Worm (Caenorhabditis elegans) whole organism, L4 larva: ENCODE data around the gene sec-23.

Experiments used
- F10B5.3 ChIP-seq: sonication (generic microtip); optimal IDR thresholded peaks from 2 replicates; lab custom pipeline; 2016; ENCODE audit warnings: mild to moderate bottlenecking, missing genetic modification characterization, missing compliant biosample characterization
- F37D6.2 ChIP-seq: sonication (generic microtip); optimal IDR thresholded peaks from 2 replicates; lab custom pipeline; 2016; ENCODE audit warnings: mild to moderate bottlenecking, missing genetic modification characterization, missing compliant biosample characterization
- F44E2.7 ChIP-seq: fragments of 200-800 bp; sonication (Bioruptor generic); IDR thresholded peaks from 2 replicates; pipeline ENCODE4 v2.1.2; 2022; ENCODE audit warnings: missing genetic modification characterization, missing compliant biosample characterization
- F49E8.2 ChIP-seq: sonication (generic microtip); optimal IDR thresholded peaks from 2 replicates; lab custom pipeline; 2016; ENCODE audit warnings: missing compliant biosample characterization, mild to moderate bottlenecking, missing genetic modification characterization, borderline replicate concordance
- T20F7.1 ChIP-seq: fragments of 200-800 bp; sonication (Bioruptor generic); optimal IDR thresholded peaks from 2 replicates; lab custom pipeline; 2018; ENCODE audit warnings: mild to moderate bottlenecking, missing genetic modification characterization, missing compliant biosample characterization
- Y48G9A.11 ChIP-seq: fragments of 200-800 bp; sonication (Bioruptor generic); IDR thresholded peaks from 2 replicates; pipeline ENCODE4 v1.3.6; 2022; ENCODE audit warnings: missing genetic modification reagents, missing genetic modification characterization, missing compliant biosample characterization
- Y75B8A.6 ChIP-seq: fragments of 200-800 bp; sonication (Bioruptor generic); IDR thresholded peaks from 2 replicates; pipeline ENCODE4 v1.3.6; 2022; ENCODE audit warnings: missing genetic modification reagents, missing genetic modification characterization, missing compliant biosample characterization
- ama-1 ChIP-seq: fragments of 150-350 bp; optimal IDR thresholded peaks from 2 replicates; lab custom pipeline; 2014; ENCODE audit warnings: inconsistent platforms, mixed read lengths
- arid-1 ChIP-seq: fragments of 200-800 bp; sonication (Bioruptor generic); conservative IDR thresholded peaks from 2 replicates; pipeline ENCODE4 v1.3.6; 2022; ENCODE audit warnings: missing genetic modification reagents, missing genetic modification characterization, missing compliant biosample characterization
- ceh-44 ChIP-seq: fragments of 200-800 bp; sonication (Bioruptor generic); IDR thresholded peaks from 2 replicates; pipeline ENCODE4 v1.3.6; 2022; ENCODE audit warnings: missing genetic modification reagents, missing genetic modification characterization, missing compliant biosample characterization
- ceh-62 ChIP-seq: sonication (generic microtip); optimal IDR thresholded peaks from 2 replicates; lab custom pipeline; 2017; ENCODE audit warnings: missing biosample characterization, missing genetic modification characterization
- cey-2 ChIP-seq: sonication (generic microtip); optimal IDR thresholded peaks from 3 replicates; lab custom pipeline; 2017; ENCODE audit warnings: missing genetic modification characterization, mild to moderate bottlenecking, missing compliant biosample characterization, antibody characterized with exemption, borderline replicate concordance; ENCODE audit not compliant: insufficient read depth
- dmd-8 ChIP-seq: fragments of 200-800 bp; sonication (Bioruptor generic); IDR thresholded peaks from 2 replicates; pipeline ENCODE4 v1.3.6; 2022; ENCODE audit warnings: missing genetic modification characterization, missing compliant biosample characterization
- dpl-1 ChIP-seq: fragments of 150-350 bp; optimal IDR thresholded peaks from 2 replicates; lab custom pipeline; 2014; ENCODE audit warnings: missing biosample characterization, missing genetic modification reagents, missing genetic modification characterization
- hlh-11 ChIP-seq: fragments of 200-800 bp; sonication (Bioruptor generic); optimal IDR thresholded peaks from 2 replicates; lab custom pipeline; 2018; ENCODE audit warnings: mild to moderate bottlenecking, missing genetic modification characterization, missing compliant biosample characterization
- lim-7 ChIP-seq: fragments of 200-800 bp; sonication (Bioruptor generic); IDR thresholded peaks from 2 replicates; pipeline ENCODE4 v1.3.6; 2022; ENCODE audit warnings: missing genetic modification characterization, missing compliant biosample characterization
- lin-38 ChIP-seq: fragments of 200-800 bp; sonication (Bioruptor generic); IDR thresholded peaks from 2 replicates; pipeline ENCODE4 v1.3.6; 2022; ENCODE audit warnings: missing genetic modification reagents, missing genetic modification characterization, missing compliant biosample characterization
- lin-39 ChIP-seq: fragments of 150-350 bp; optimal IDR thresholded peaks from 2 replicates; lab custom pipeline; 2014; ENCODE audit warnings: missing biosample characterization, missing genetic modification reagents, missing genetic modification characterization
- mes-2 ChIP-seq: sonication (generic microtip); optimal IDR thresholded peaks from 2 replicates; lab custom pipeline; 2016; ENCODE audit warnings: missing genotype, mild to moderate bottlenecking, missing genetic modification characterization, missing compliant biosample characterization; ENCODE audit not compliant: poor library complexity, severe bottlenecking
- mxl-3 ChIP-seq: fragments of 200-800 bp; sonication (Bioruptor generic); optimal IDR thresholded peaks from 2 replicates; lab custom pipeline; 2018; ENCODE audit warnings: mild to moderate bottlenecking, missing genetic modification characterization, missing compliant biosample characterization
- nhr-11 ChIP-seq: fragments of 150-350 bp; optimal IDR thresholded peaks from 2 replicates; lab custom pipeline; 2014; ENCODE audit warnings: missing biosample characterization, missing genetic modification characterization
- nhr-111 ChIP-seq: fragments of 200-800 bp; sonication (Bioruptor generic); optimal IDR thresholded peaks from 2 replicates; lab custom pipeline; 2018; ENCODE audit warnings: mild to moderate bottlenecking, missing genetic modification characterization, missing compliant biosample characterization
- nhr-237 ChIP-seq: sonication (generic microtip); optimal IDR thresholded peaks from 2 replicates; lab custom pipeline; 2017; ENCODE audit warnings: missing biosample characterization, missing genetic modification characterization
- nhr-42 ChIP-seq: fragments of 200-800 bp; sonication (Bioruptor generic); IDR thresholded peaks from 2 replicates; pipeline ENCODE4 v1.3.6; 2022; ENCODE audit warnings: missing genetic modification characterization, missing compliant biosample characterization
- nhr-48 ChIP-seq: sonication (generic microtip); optimal IDR thresholded peaks from 2 replicates; lab custom pipeline; 2016; ENCODE audit warnings: mild to moderate bottlenecking, missing genetic modification characterization, missing compliant biosample characterization
- rbr-2 ChIP-seq: sonication (generic microtip); optimal IDR thresholded peaks from 2 replicates; lab custom pipeline; 2016; ENCODE audit warnings: missing genotype, missing genetic modification characterization, missing compliant biosample characterization
- set-16 ChIP-seq: fragments of 200-800 bp; sonication (Bioruptor generic); IDR thresholded peaks from 2 replicates; pipeline ENCODE4 v1.3.6; 2022; ENCODE audit warnings: missing genetic modification reagents, missing genetic modification characterization, missing compliant biosample characterization
- snpc-1.2 ChIP-seq: fragments of 200-800 bp; sonication (Bioruptor generic); IDR thresholded peaks from 2 replicates; pipeline ENCODE4 v1.3.6; 2022; ENCODE audit warnings: missing genetic modification reagents, missing genetic modification characterization, missing compliant biosample characterization
- spr-1 ChIP-seq: sonication (generic microtip); optimal IDR thresholded peaks from 2 replicates; lab custom pipeline; 2016; ENCODE audit warnings: mild to moderate bottlenecking, missing genetic modification characterization, missing compliant biosample characterization
- unc-130 ChIP-seq: sonication (generic microtip); optimal IDR thresholded peaks from 2 replicates; lab custom pipeline; 2016; ENCODE audit warnings: missing genetic modification reagents, missing genetic modification characterization, missing compliant biosample characterization
- vab-7 ChIP-seq: fragments of 200-800 bp; sonication (Bioruptor generic); IDR thresholded peaks from 2 replicates; pipeline ENCODE4 v1.3.6; 2022; ENCODE audit warnings: missing genetic modification reagents, missing genetic modification characterization, missing compliant biosample characterization
- zfp-2 ChIP-seq: sonication (generic microtip); optimal IDR thresholded peaks from 2 replicates; lab custom pipeline; 2016; ENCODE audit warnings: mild to moderate bottlenecking, missing genetic modification characterization, missing compliant biosample characterization

The sec-23 gene

DNA sequence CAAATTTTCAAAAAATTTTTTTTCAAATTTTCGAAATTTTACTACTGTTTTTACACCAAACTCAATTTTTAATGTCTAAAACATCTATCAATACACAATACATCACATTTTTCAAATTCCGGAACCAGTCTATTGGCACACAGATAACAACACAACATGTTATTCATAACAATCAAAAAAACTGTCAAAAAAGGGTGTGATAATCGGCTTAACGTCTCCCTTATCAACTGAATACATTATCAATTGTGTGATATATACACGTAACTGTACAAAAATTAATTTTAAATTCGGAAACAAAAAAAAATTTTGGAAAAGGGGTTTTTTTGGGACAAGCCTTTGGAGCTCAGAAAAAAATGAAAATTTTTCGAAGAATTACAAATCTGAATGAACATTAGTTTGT, 16.7 kb upstream of the sec-23 start (continued):
- TF ChIP-seq nhr-42 (GFP tag; lab: Robert Waterston, UW): no peak
- no peak for TF ChIP-seq F37D6.2 (tag; lab: Kevin White, UChicago)
- TF ChIP-seq zfp-2 (tag; lab: Kevin White, UChicago): no peak
- no peak for TF ChIP-seq T20F7.1 (GFP tag; lab: Kevin White, UChicago)

DNA sequence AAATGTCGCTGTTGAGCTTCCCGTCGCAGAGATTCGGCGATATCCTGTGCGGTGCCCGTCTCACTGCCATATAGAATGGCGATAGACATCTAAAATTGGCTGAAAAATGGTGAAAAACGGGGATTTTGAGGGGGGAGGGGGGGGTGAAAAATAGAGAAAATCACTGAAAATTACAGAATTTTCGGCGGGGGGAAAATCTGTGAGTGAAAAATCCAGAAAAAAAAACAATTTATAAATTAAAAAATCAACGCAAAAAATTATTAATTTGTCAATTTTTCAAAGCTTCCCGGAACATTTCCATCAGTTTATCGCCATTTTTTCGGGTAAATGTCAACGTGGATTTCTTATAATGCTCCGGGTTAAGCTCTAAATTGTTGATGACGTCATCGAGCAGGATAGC, 3.4 kb upstream of the sec-23 start, which contains the start of gene fre-1:
Gene fre-1 (minus strand): TSS at position 101 of the 400 bp plus-strand sequence.
- no peak for TF ChIP-seq F10B5.3 (tag; lab: Kevin White, UChicago)
- TF ChIP-seq nhr-237 (tag; lab: Kevin White, UChicago): no peak
- TF ChIP-seq ceh-62 (tag; lab: Kevin White, UChicago): no peak
- TF ChIP-seq cey-2 (tag; lab: Kevin White, UChicago): no peak
- no peak for TF ChIP-seq F37D6.2 (tag; lab: Kevin White, UChicago)
- TF ChIP-seq rbr-2: no peak
- TF ChIP-seq arid-1 (GFP tag; lab: Robert Waterston, UW): no peak
- TF ChIP-seq spr-1 (tag; lab: Kevin White, UChicago): no peak
- TF ChIP-seq dpl-1 (GFP tag; lab: Kevin White, UChicago): no peak
- TF ChIP-seq dmd-8 (GFP tag; lab: Robert Waterston, UW): no peak
- no peak for TF ChIP-seq Y75B8A.6
- no peak for TF ChIP-seq ceh-44 (GFP tag; lab: Robert Waterston, UW)
- TF ChIP-seq hlh-11: no peak
- TF ChIP-seq nhr-11 (tag; lab: Kevin White, UChicago): no peak
- no peak for TF ChIP-seq mes-2 (tag; lab: Kevin White, UChicago)
- TF ChIP-seq vab-7 (GFP tag; lab: Robert Waterston, UW): no peak
- no peak for TF ChIP-seq mxl-3 (GFP tag; lab: Kevin White, UChicago)

DNA sequence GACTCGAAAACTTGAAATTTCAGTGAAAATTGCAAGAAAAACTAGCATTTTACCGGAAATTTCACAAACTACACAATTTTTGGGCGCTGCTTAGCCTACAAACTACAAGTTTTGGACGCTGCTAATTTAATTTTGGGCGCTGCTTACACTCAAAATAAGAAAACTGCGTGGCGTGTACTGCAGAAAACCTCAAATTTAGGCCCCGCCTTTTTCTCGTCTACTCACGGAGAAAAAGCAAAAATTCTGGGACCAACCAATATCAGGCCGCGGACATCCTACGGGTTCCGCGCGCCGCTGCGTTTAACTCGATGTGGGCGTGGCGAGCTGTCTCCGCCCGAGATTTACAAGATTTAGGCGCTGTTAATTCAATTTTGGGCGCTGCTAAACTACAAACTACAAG, 2.7 kb upstream of the sec-23 start:
- peak; percentile 57; the same call in 1 of the 2 replicates for TF ChIP-seq arid-1 (GFP tag; lab: Robert Waterston, UW)
- peak; percentile 66; the same call in 1 of the 2 replicates for TF ChIP-seq Y48G9A.11
- TF ChIP-seq F44E2.7 (GFP tag; lab: Robert Waterston, UW): 0 out of 2 replicates have a peak, but pooled peaks have one; percentile 48
- peak; percentile 63 for TF ChIP-seq F49E8.2 (tag; lab: Kevin White, UChicago)
- peak; percentile 47 for TF ChIP-seq unc-130 (GFP tag; lab: Kevin White, UChicago)
- peak; percentile 27 for TF ChIP-seq ama-1 (lab: Kevin White, UChicago)
- 0 out of 2 replicates have a peak, but pooled peaks have one; percentile 26 for TF ChIP-seq snpc-1.2
- TF ChIP-seq, all 104 proteins: peak for 7; not testable (repeated sequence) for 97

DNA sequence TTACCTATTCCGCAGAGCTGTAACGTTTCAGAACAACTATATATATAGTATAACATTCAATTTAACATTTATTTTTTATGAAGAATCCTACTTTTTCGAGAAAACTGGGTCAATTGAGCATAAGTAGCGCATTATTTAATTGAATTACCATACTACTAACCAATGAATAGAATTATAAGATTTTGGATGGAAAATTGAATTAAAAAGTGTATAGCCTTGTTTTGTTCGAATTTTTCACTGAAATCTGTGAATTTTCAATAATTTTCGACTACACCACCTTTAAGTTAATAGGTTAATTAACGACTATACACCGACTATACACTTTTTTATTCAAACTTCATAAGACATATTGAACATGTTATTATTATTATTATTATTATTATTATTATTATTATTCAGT, 2.9 kb downstream of the sec-23 start:
- TF ChIP-seq nhr-111 (GFP tag; lab: Kevin White, UChicago) (no peak), lin-39 (tag; lab: Kevin White, UChicago) (no peak), Y48G9A.11 (no peak)

DNA sequence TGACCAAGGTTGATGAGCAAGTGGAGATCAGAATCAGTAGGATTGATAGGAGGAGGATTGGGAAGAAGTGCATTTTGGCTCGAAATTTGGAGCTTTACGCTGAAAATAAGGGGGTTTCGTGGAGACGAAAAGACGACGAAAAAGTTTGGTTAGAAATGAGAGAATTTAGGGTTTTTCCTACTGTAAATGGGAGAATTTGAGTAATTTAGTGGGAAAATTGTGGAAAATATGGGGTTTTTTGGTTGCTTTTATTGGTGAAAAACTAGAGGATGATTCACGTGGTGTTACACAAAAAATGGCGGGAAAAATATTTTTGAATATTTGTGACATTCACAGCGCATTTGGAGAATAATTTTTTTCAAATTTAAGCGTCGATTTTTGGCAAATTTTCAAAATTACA, 3.8 kb downstream of the sec-23 start, which contains the start of gene nlp-69:
Gene nlp-69 (minus strand): TSS at position 101 of the 400 bp plus-strand sequence.
- TF ChIP-seq lin-38 (GFP tag; lab: Robert Waterston, UW) (0 out of 2 replicates have a peak, but pooled peaks have one; percentile 10), F49E8.2 (tag; lab: Kevin White, UChicago) (no peak)
- TF ChIP-seq, all 104 proteins: peak for 1

DNA sequence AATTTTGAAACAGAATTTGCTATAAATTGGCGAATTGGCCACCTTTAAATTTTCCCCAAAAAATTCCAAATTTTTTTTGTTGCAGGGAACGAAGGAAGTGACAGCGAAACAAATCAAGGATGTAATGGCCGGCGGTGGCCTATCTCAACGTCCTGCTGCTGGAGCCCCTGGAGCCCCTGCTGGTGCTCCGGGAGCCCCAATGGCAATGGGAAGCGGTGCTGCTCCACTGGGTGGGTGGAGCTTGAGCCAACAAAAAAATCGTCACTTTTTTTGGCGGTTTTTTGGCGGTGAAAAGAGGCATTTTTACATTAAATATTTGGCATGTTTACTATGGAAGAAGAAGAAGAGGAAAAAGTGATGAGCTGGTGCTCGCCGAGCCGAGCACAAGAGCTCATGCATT, 6.1 kb downstream of the sec-23 start:
- TF ChIP-seq nhr-48 (no peak), set-16 (GFP tag; lab: Robert Waterston, UW) (peak; percentile 74), dpl-1 (GFP tag; lab: Kevin White, UChicago) (no peak), lim-7 (no peak)
